Worm (Caenorhabditis elegans) whole organism, young adult: Measurements from ENCODE around the gene F42G4.6.
"Not testable (repeated sequence)": the region's sequence is repeated elsewhere in the genome, so short reads cannot be mapped to it uniquely, and the experiment has no call there.

Source experiments
- let-607 ChIP-seq, 2 experiments: fragments of 200-800 bp in 1 of 2; sonication (Bioruptor generic) in 1 of 2; sonication (generic microtip) in 1 of 2; optimal IDR thresholded peaks; 2 replicates each; lab custom pipeline; 2016 to 2018; ENCODE audit warnings: mild to moderate bottlenecking in 2 of 2, missing compliant biosample characterization in 2 of 2, missing genetic modification characterization in 2 of 2, moderate library complexity in 2 of 2, missing genotype in 1 of 2
- zfh-2 ChIP-seq: fragments of 200-800 bp; sonication (Bioruptor generic); conservative IDR thresholded peaks from 2 replicates; pipeline ENCODE4 v1.3.6; 2022; ENCODE audit warnings: missing genetic modification reagents, missing genetic modification characterization, missing compliant biosample characterization

DNA sequence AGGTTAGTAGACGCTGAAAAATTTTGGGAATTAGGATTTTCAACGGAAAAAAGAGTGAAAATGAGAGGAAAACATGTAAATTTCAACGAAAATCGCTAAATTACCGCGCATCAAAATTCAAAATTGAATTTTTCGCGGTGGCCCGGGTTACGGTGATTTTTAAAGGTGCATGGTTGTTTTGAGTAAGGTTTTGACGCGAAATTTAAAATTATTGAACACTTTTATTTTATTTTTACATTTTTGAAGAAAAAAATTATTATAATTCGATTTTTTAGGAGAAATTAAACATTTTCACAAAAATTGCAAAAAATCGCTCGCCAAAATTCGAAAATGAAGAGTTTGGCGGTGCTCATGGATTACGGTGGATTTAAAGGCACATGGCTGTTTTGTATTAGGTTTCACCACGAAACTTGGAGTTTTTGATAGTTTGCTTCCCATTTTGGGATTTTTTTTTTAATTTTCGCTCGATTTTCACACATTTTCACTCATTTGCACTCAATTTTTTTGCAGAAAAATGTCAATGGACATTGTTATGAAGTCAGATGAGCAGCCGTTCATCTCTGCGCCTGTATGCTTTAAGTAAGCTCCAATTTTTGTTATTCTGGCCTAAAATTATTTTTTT lies 35.6 kb upstream of the F42G4.6 start, which contains the start of gene puf-6:
- not testable (repeated sequence) for TF ChIP-seq let-607 (tag; optimal IDR thresholded peaks at IDR 0.05; lab: Kevin White, UChicago); zfh-2
